Fruit fly (Drosophila melanogaster): ENCODE results near the gene CG42354.

CG42354 gene

DNA sequence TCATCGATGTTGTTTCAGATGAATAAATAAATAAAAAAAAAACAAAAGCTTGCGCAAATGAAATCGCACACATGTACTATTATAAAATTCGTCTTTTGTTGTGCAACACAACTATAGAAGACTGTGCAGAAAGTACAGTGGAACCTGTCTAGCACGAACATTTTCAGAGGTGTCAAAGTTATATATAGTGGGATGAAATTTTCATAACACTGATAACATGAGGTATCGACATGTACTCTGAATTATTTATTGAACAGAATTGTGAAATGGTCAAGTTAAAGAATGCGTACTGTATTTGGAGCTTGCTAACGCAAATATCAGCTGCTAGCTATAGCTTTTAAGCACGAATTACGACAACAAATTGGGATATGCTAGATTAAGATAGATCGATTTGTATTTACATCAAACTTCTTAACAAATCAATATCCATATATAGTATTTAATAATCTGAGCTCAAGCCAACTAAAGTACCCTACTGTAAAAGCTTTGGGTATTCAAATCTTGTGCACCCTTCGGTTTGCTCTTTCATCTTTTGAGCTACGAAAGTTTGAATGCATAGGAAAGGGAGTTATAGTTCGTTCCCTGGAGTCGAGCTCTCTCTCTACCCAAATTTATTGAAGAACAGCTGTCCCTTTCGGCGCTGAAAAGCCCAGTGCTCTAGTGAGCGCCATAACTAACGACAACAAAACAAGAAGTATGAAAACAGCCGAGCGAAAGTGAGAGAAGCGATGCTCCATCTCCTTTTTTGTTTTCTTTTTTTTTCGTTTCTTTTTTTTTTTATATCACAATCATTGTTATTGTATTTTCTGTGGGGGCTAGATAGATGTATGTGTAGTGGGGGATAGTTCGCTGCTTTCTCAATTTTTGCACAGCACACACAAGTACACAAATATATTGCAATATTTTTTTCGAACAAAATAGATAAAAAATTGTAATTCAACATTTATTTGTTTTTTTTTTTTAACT is 14.3 kb downstream of the CG42354 start (continued):
- TF ChIP-seq Doc2 (GFP tag; IDR thresholded peaks at IDR 0.05) (no peak; the same call in 1 of the 2 replicates), luna (GFP tag; optimal IDR thresholded peaks at IDR 0.05) (peak; percentile 74), CG3847 (GFP tag; IDR thresholded peaks at IDR 0.05) (peak; percentile 91), D19B (GFP tag; optimal IDR thresholded peaks at IDR 0.05) (peak; percentile 80), Hand (GFP tag; optimal IDR thresholded peaks at IDR 0.05) (peak; percentile 87), schlank (tag; optimal IDR thresholded peaks at IDR 0.05) (peak; percentile 89), GATAe (GFP tag; conservative IDR thresholded peaks at IDR 0.05) (0 out of 2 replicates have a peak, but pooled peaks have one; percentile 24), corto (GFP tag; optimal IDR thresholded peaks at IDR 0.05) (peak; percentile 54), fd96Cb (tag; optimal IDR thresholded peaks at IDR 0.05) (peak; percentile 78), CG34422 (GFP tag; IDR thresholded peaks at IDR 0.05) (peak; percentile 92), HLH3B (GFP tag; IDR thresholded peaks at IDR 0.05) (peak; percentile 85), kah (GFP tag; optimal IDR thresholded peaks at IDR 0.05) (peak; percentile 80), da (GFP tag; optimal IDR thresholded peaks at IDR 0.05) (peak; percentile 65), disco-r (GFP tag; optimal IDR thresholded peaks at IDR 0.05) (peak; percentile 95), CG34224 (GFP tag; IDR thresholded peaks at IDR 0.05; ENCODE audit: partially characterized antibody) (no peak), bowl (GFP tag; IDR thresholded peaks at IDR 0.05) (peak; percentile 62), CG10321 (GFP tag; IDR thresholded peaks at IDR 0.05) (peak; percentile 69), CG32532 (GFP tag; IDR thresholded peaks at IDR 0.05) (peak; percentile 95), gem (tag; optimal IDR thresholded peaks at IDR 0.05) (peak; percentile 92), wor (GFP tag; IDR thresholded peaks at IDR 0.05) (peak; percentile 73), Doc3 (GFP tag; IDR thresholded peaks at IDR 0.05; ENCODE audit: partially characterized antibody) (no peak), CG2875 (GFP tag; optimal IDR thresholded peaks at IDR 0.05) (peak; percentile 77), sens (GFP tag) (peak; percentile 96), row (GFP tag; IDR thresholded peaks at IDR 0.05) (peak; percentile 93), cad (GFP tag; optimal IDR thresholded peaks at IDR 0.05) (no peak), CG4730 (GFP tag; IDR thresholded peaks at IDR 0.05) (peak; percentile 78), insv (GFP tag; optimal IDR thresholded peaks at IDR 0.05) (peak in 1 of 2 experiments; percentile 54), CG8944 (GFP tag; optimal IDR thresholded peaks at IDR 0.05) (peak; percentile 83), CG15696 (tag; optimal IDR thresholded peaks at IDR 0.05) (peak; percentile 62), bbx (GFP tag; IDR thresholded peaks at IDR 0.05; ENCODE audit: partially characterized antibody) (no peak), Trl (optimal IDR thresholded peaks at IDR 0.05) (peak in 1 of 2 experiments; percentile 10), Trl (GFP tag; optimal IDR thresholded peaks at IDR 0.05) (peak; percentile 89), sqz (GFP tag; optimal IDR thresholded peaks at IDR 0.05) (peak; percentile 22), CG11696 (GFP tag; IDR thresholded peaks at IDR 0.05) (peak; percentile 77), CG18599 (GFP tag; optimal IDR thresholded peaks at IDR 0.05) (peak; percentile 91), CG11504 (tag; optimal IDR thresholded peaks at IDR 0.05) (peak; percentile 93), Aef1 (GFP tag; IDR thresholded peaks at IDR 0.05) (peak; percentile 92), Med (GFP tag) (peak; percentile 99), cato (GFP tag; optimal IDR thresholded peaks at IDR 0.05; ENCODE audit: borderline replicate concordance) (peak; percentile 71), rib (GFP tag; IDR thresholded peaks at IDR 0.05) (peak; percentile 92), zen2 (GFP tag; IDR thresholded peaks at IDR 0.05; ENCODE audit: partially characterized antibody) (no peak), gsb-n (tag; optimal IDR thresholded peaks at IDR 0.05) (peak; percentile 49), CG7745 (tag; optimal IDR thresholded peaks at IDR 0.05) (no peak), CG9932 (GFP tag; IDR thresholded peaks at IDR 0.05) (peak; percentile 94), crc (GFP tag; optimal IDR thresholded peaks at IDR 0.05) (peak; percentile 77), pho (GFP tag; optimal IDR thresholded peaks at IDR 0.05) (peak; percentile 89), CG2678 (tag; optimal IDR thresholded peaks at IDR 0.05) (peak; percentile 94), hkb (optimal IDR thresholded peaks at IDR 0.05) (no peak), hkb (GFP tag; IDR thresholded peaks at IDR 0.05) (peak; percentile 89)
